Worm (Caenorhabditis elegans) whole organism, early embryonic: ENCODE data around the gene C33H5.16.

Source experiments
- aly-1 ChIP-seq: sonication (generic microtip); optimal IDR thresholded peaks from 2 replicates; lab custom pipeline; 2016; ENCODE audit warnings: missing genetic modification characterization, missing compliant biosample characterization
- ama-1 ChIP-seq: fragments of 150-350 bp; optimal IDR thresholded peaks from 2 replicates; lab custom pipeline; 2014
- ceh-36 ChIP-seq: sonication (generic microtip); optimal IDR thresholded peaks from 2 replicates; lab custom pipeline; 2016; ENCODE audit warnings: missing genetic modification characterization, inconsistent platforms, missing compliant biosample characterization
- flt-1 ChIP-seq: fragments of 200-800 bp; sonication (Bioruptor generic); IDR thresholded peaks from 2 replicates; pipeline ENCODE4 v1.3.6; 2022; ENCODE audit warnings: missing genetic modification characterization, missing compliant biosample characterization
- hmbx-1 ChIP-seq: sonication (generic microtip); optimal IDR thresholded peaks from 2 replicates; lab custom pipeline; 2016; ENCODE audit warnings: mild to moderate bottlenecking, missing genetic modification characterization, missing compliant biosample characterization
- hmg-4 ChIP-seq: fragments of 200-800 bp; sonication (Bioruptor generic); optimal IDR thresholded peaks from 2 replicates; lab custom pipeline; 2018; ENCODE audit warnings: mild to moderate bottlenecking, missing genetic modification characterization, missing compliant biosample characterization
- tbx-37 ChIP-seq: fragments of 200-800 bp; sonication (Bioruptor generic); conservative IDR thresholded peaks from 2 replicates; pipeline ENCODE4 v1.3.6; 2022; ENCODE audit warnings: missing genetic modification reagents, missing genetic modification characterization, missing compliant biosample characterization

ce11 chrIV:7783801-7784411 lies 19.2 kb downstream of the C33H5.16 start, which contains the start of gene tag-321:
- no peak for TF ChIP-seq hmg-4 (GFP tag; lab: Kevin White, UChicago)
- TF ChIP-seq hmbx-1 (tag; lab: Kevin White, UChicago), result no peak
- no peak for TF ChIP-seq aly-1 (tag; lab: Kevin White, UChicago)
- TF ChIP-seq ama-1 (lab: Kevin White, UChicago), result no peak
- TF ChIP-seq ceh-36 (tag; lab: Kevin White, UChicago), result no peak
- no peak for TF ChIP-seq tbx-37 (GFP tag; lab: Robert Waterston, UW)
- no peak for TF ChIP-seq flt-1 (GFP tag; lab: Robert Waterston, UW)
